Fruit fly (Drosophila melanogaster) whole organism: ENCODE measurements around the gene CG32061.

Experiments
- CG8478 ChIP-seq: fragments of >200 bp; optimal IDR thresholded peaks from 2 replicates; lab custom pipeline; 2018; ENCODE audit warnings: inconsistent platforms
- pan ChIP-seq: fragments of >200 bp; optimal IDR thresholded peaks from 2 replicates; lab custom pipeline; 2017

DNA sequence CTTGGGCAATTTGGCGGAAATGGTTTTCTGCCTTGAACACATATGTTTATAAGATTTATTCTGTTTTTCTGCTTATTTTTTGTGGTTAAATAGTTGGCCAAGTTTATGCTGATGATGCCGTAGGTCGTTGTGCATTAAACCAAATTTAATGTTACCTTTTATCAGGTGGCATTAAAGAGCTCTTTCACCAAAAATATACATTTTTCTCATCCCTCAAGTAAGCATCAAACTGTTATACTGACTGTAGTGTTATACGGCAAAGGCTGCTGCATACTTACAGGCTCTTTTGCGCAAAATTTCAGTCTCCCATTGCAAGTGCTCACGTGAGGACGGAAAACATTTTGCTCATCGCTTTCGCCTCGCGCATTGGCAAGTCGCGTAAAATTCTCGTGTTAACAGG is 17.5 kb downstream of the CG32061 start, which contains the start of gene Rbfox1:
- TF ChIP-seq pan (no peak), CG8478 (lab: Kevin White, UChicago) (no peak)
